Worm (Caenorhabditis elegans) whole organism, early embryonic: Measurements from ENCODE around the gene zmp-5.
"Not testable (repeated sequence)": the region's sequence is repeated elsewhere in the genome, so short reads cannot be mapped to it uniquely, and the experiment has no call there.

Experiments
- B0310.2 ChIP-seq: sonication (generic microtip); optimal IDR thresholded peaks from 2 replicates; lab custom pipeline; 2016; ENCODE audit warnings: mild to moderate bottlenecking, missing genetic modification characterization, missing compliant biosample characterization
- F13C5.2 ChIP-seq: sonication (generic microtip); optimal IDR thresholded peaks from 2 replicates; lab custom pipeline; 2017; ENCODE audit warnings: mild to moderate bottlenecking, missing genetic modification characterization, inconsistent platforms, missing compliant biosample characterization
- aly-1 ChIP-seq: sonication (generic microtip); optimal IDR thresholded peaks from 2 replicates; lab custom pipeline; 2016; ENCODE audit warnings: missing genetic modification characterization, missing compliant biosample characterization
- ama-1 ChIP-seq: fragments of 150-350 bp; optimal IDR thresholded peaks from 2 replicates; lab custom pipeline; 2014
- ceh-13 ChIP-seq: fragments of 200-800 bp; sonication (Bioruptor generic); optimal IDR thresholded peaks from 2 replicates; lab custom pipeline; 2018; ENCODE audit warnings: mild to moderate bottlenecking, missing genetic modification characterization, missing compliant biosample characterization
- ceh-36 ChIP-seq: sonication (generic microtip); optimal IDR thresholded peaks from 2 replicates; lab custom pipeline; 2016; ENCODE audit warnings: missing genetic modification characterization, inconsistent platforms, missing compliant biosample characterization
- ets-7 ChIP-seq: sonication (generic microtip); optimal IDR thresholded peaks from 2 replicates; lab custom pipeline; 2016; ENCODE audit warnings: missing genotype, missing genetic modification characterization, missing compliant biosample characterization
- flt-1 ChIP-seq: fragments of 200-800 bp; sonication (Bioruptor generic); IDR thresholded peaks from 2 replicates; pipeline ENCODE4 v1.3.6; 2022; ENCODE audit warnings: missing genetic modification characterization, missing compliant biosample characterization
- hmbx-1 ChIP-seq: sonication (generic microtip); optimal IDR thresholded peaks from 2 replicates; lab custom pipeline; 2016; ENCODE audit warnings: mild to moderate bottlenecking, missing genetic modification characterization, missing compliant biosample characterization
- hmg-4 ChIP-seq: fragments of 200-800 bp; sonication (Bioruptor generic); optimal IDR thresholded peaks from 2 replicates; lab custom pipeline; 2018; ENCODE audit warnings: mild to moderate bottlenecking, missing genetic modification characterization, missing compliant biosample characterization
- hnd-1 ChIP-seq: sonication (generic microtip); optimal IDR thresholded peaks from 2 replicates; lab custom pipeline; 2016; ENCODE audit warnings: missing genetic modification characterization, missing compliant biosample characterization
- pes-1 ChIP-seq: fragments of 200-800 bp; sonication (Bioruptor generic); IDR thresholded peaks from 2 replicates; pipeline ENCODE4 v1.3.6; 2022; ENCODE audit warnings: missing genetic modification reagents, missing genetic modification characterization, missing compliant biosample characterization
- scrt-1 ChIP-seq: fragments of 200-800 bp; sonication (Bioruptor generic); IDR thresholded peaks from 2 replicates; pipeline ENCODE4 v1.3.6; 2022; ENCODE audit warnings: missing genetic modification characterization, missing compliant biosample characterization
- sea-1 ChIP-seq: fragments of 200-800 bp; sonication (Bioruptor generic); conservative IDR thresholded peaks from 2 replicates; pipeline ENCODE4 v1.3.6; 2022; ENCODE audit warnings: missing genetic modification characterization, missing compliant biosample characterization
- tbx-11 ChIP-seq: fragments of 200-800 bp; sonication (Bioruptor generic); IDR thresholded peaks from 2 replicates; pipeline ENCODE4 v1.3.6; 2022; ENCODE audit warnings: missing genetic modification characterization, missing compliant biosample characterization
- tbx-37 ChIP-seq: fragments of 200-800 bp; sonication (Bioruptor generic); conservative IDR thresholded peaks from 2 replicates; pipeline ENCODE4 v1.3.6; 2022; ENCODE audit warnings: missing genetic modification reagents, missing genetic modification characterization, missing compliant biosample characterization
- tra-4 ChIP-seq: sonication (generic microtip); optimal IDR thresholded peaks from 2 replicates; lab custom pipeline; 2017; ENCODE audit warnings: missing genetic modification characterization, missing compliant biosample characterization

The zmp-5 gene

ce11 chrX:12646546-12647167 lies at the start of gene zmp-5:
Gene zmp-5 (plus strand): TSS chrX:12647117.
- TF ChIP-seq ama-1: no peak
- TF ChIP-seq hnd-1 (tag; lab: Kevin White, UChicago): no peak
- no peak for TF ChIP-seq flt-1
- TF ChIP-seq tbx-11 (GFP tag; lab: Robert Waterston, UW): no peak
- no peak for TF ChIP-seq F13C5.2
- no peak for TF ChIP-seq sea-1 (GFP tag; lab: Robert Waterston, UW)
- TF ChIP-seq ets-7: no peak
- no peak for TF ChIP-seq tbx-37 (GFP tag; lab: Robert Waterston, UW)

ce11 chrX:12602611-12603010 lies 44.3 kb upstream of the zmp-5 start:
- TF ChIP-seq sea-1 (GFP tag; lab: Robert Waterston, UW): no peak
- no peak for TF ChIP-seq B0310.2 (tag; lab: Kevin White, UChicago)
- TF ChIP-seq scrt-1: no peak
- no peak for TF ChIP-seq aly-1 (tag; lab: Kevin White, UChicago)
- TF ChIP-seq ama-1: no peak
- TF ChIP-seq ets-7: no peak
- no peak for TF ChIP-seq pes-1 (GFP tag; lab: Robert Waterston, UW)
- TF ChIP-seq tbx-37 (GFP tag; lab: Robert Waterston, UW): no peak

ce11 chrX:12603322-12603984 lies 43.5 kb upstream of the zmp-5 start, which contains the start of the genes T24D5.6 and R09A8.9:
Gene T24D5.6 (plus strand): TSS chrX:12603622.
Gene R09A8.9 (plus strand): TSS chrX:12603934.
- TF ChIP-seq pes-1 (GFP tag; lab: Robert Waterston, UW) (no peak), hnd-1 (tag; lab: Kevin White, UChicago) (no peak), aly-1 (tag; lab: Kevin White, UChicago) (no peak), F13C5.2 (no peak), tra-4 (tag; lab: Kevin White, UChicago) (no peak), ets-7 (no peak), ceh-13 (no peak), sea-1 (GFP tag; lab: Robert Waterston, UW) (no peak), scrt-1 (no peak), ama-1 (no peak), tbx-37 (GFP tag; lab: Robert Waterston, UW) (no peak)

- TF ChIP-seq scrt-1; hmg-4 (GFP tag; lab: Kevin White, UChicago); ama-1: not testable (repeated sequence)
Measured at ce11 chrX:12613451-12613850, 33.5 kb upstream of the zmp-5 start, which contains the start of gene R09A8.1. Gene R09A8.1 (plus strand): TSS chrX:12613751.

ce11 chrX:12618447-12618846 lies 28.5 kb upstream of the zmp-5 start:
- TF ChIP-seq sea-1 (GFP tag; lab: Robert Waterston, UW): no peak
- TF ChIP-seq ets-7: no peak
- TF ChIP-seq pes-1 (GFP tag; lab: Robert Waterston, UW): no peak
- no peak for TF ChIP-seq hnd-1 (tag; lab: Kevin White, UChicago)
- TF ChIP-seq hmbx-1 (tag; lab: Kevin White, UChicago): no peak
- no peak for TF ChIP-seq tbx-37 (GFP tag; lab: Robert Waterston, UW)
- TF ChIP-seq F13C5.2: no peak
- no peak for TF ChIP-seq ceh-36 (tag; lab: Kevin White, UChicago)
- TF ChIP-seq flt-1: no peak
- TF ChIP-seq B0310.2 (tag; lab: Kevin White, UChicago): no peak
- TF ChIP-seq scrt-1: no peak
- no peak for TF ChIP-seq aly-1 (tag; lab: Kevin White, UChicago)
- no peak for TF ChIP-seq tbx-11 (GFP tag; lab: Robert Waterston, UW)
- TF ChIP-seq ama-1: no peak
- no peak for TF ChIP-seq ceh-13
- TF ChIP-seq tra-4 (tag; lab: Kevin White, UChicago): no peak
- TF ChIP-seq hmg-4 (GFP tag; lab: Kevin White, UChicago): no peak

ce11 chrX:12619165-12619564 lies 27.8 kb upstream of the zmp-5 start, which contains the start of gene R09A8.2:
Gene R09A8.2 (plus strand): TSS chrX:12619465.
- TF ChIP-seq sea-1 (GFP tag; lab: Robert Waterston, UW) (no peak), F13C5.2 (no peak), ets-7 (no peak)

ce11 chrX:12620310-12620709 lies 26.6 kb upstream of the zmp-5 start:
- TF ChIP-seq F13C5.2: no peak
- no peak for TF ChIP-seq ets-7
- TF ChIP-seq B0310.2 (tag; lab: Kevin White, UChicago): no peak
- no peak for TF ChIP-seq scrt-1
- no peak for TF ChIP-seq tbx-37 (GFP tag; lab: Robert Waterston, UW)
- TF ChIP-seq ceh-36 (tag; lab: Kevin White, UChicago): no peak
- TF ChIP-seq sea-1 (GFP tag; lab: Robert Waterston, UW): no peak
- no peak for TF ChIP-seq flt-1

- TF ChIP-seq B0310.2 (tag; lab: Kevin White, UChicago) (no peak), ceh-13 (no peak)
Measured at ce11 chrX:12627797-12628196, 19.1 kb upstream of the zmp-5 start.

- TF ChIP-seq B0310.2 (tag; lab: Kevin White, UChicago) (no peak), tbx-11 (GFP tag; lab: Robert Waterston, UW) (0 out of 2 replicates have a peak, but pooled peaks have one; percentile 34), ceh-36 (tag; lab: Kevin White, UChicago) (no peak), hnd-1 (tag; lab: Kevin White, UChicago) (no peak), hmg-4 (GFP tag; lab: Kevin White, UChicago) (peak; percentile 70), sea-1 (GFP tag; lab: Robert Waterston, UW) (no peak), ceh-13 (no peak), tra-4 (tag; lab: Kevin White, UChicago) (no peak), scrt-1 (no peak), flt-1 (no peak)
Measured at ce11 chrX:12629257-12629656, 17.7 kb upstream of the zmp-5 start.
